Worm (Caenorhabditis elegans) whole organism, L4/young adult: ENCODE data around the gene T28A11.2.

Source experiments
- W03F9.2 ChIP-seq: fragments of 150-350 bp; optimal IDR thresholded peaks from 2 replicates; lab custom pipeline; 2014; ENCODE audit warnings: missing biosample characterization, missing genetic modification characterization
- dao-5 ChIP-seq: sonication (generic microtip); optimal IDR thresholded peaks from 2 replicates; lab custom pipeline; 2016; ENCODE audit warnings: missing genotype, missing genetic modification characterization, moderate library complexity, missing compliant biosample characterization
- him-1 ChIP-seq: sonication (generic microtip); optimal IDR thresholded peaks from 2 replicates; lab custom pipeline; 2016; ENCODE audit warnings: missing genotype, missing genetic modification reagents, missing genetic modification characterization, missing compliant biosample characterization

The T28A11.2 gene

ce11 chrV:3324178-3324577 lies 44.0 kb downstream of the T28A11.2 start, which contains the start of gene C17B7.8:
Gene C17B7.8 (minus strand): TSS chrV:3324278.
- no peak for TF ChIP-seq W03F9.2 (tag; lab: Kevin White, UChicago)
- no peak for TF ChIP-seq him-1
- TF ChIP-seq dao-5 (tag; lab: Kevin White, UChicago): no peak
